Fruit fly (Drosophila melanogaster) whole organism, pupa: ENCODE results near the gene Acbp5.
A peak's percentile ranks its signal among the peaks of the same experiment; 100 is the strongest.

ENCODE experiments used
- CG10348 ChIP-seq: fragments of 200-800 bp; sonication (Bioruptor generic); IDR thresholded peaks from 2 replicates; pipeline ENCODE4 v1.3.6; 2022; ENCODE audit warnings: missing biosample characterization, missing genetic modification characterization
- CG12605 ChIP-seq: fragments of 200-800 bp; sonication (Bioruptor generic); IDR thresholded peaks from 2 replicates; pipeline ENCODE4 v1.3.6; 2022; ENCODE audit warnings: missing biosample characterization, missing genetic modification characterization
- CG13204 ChIP-seq: fragments of 200-800 bp; sonication (Bioruptor generic); optimal IDR thresholded peaks from 2 replicates; lab custom pipeline; 2018; ENCODE audit warnings: missing biosample characterization, mild to moderate bottlenecking, missing genetic modification characterization, moderate library complexity
- CG14655 ChIP-seq: fragments of 200-800 bp; sonication (Bioruptor generic); optimal IDR thresholded peaks from 3 replicates; lab custom pipeline; 2017; ENCODE audit warnings: mild to moderate bottlenecking, missing biosample characterization, missing genetic modification reagents, missing genetic modification characterization
- CG15710 ChIP-seq: fragments of 200-800 bp; sonication (Bioruptor generic); optimal IDR thresholded peaks from 2 replicates; lab custom pipeline; 2018; ENCODE audit warnings: missing biosample characterization, mild to moderate bottlenecking, missing genetic modification characterization, moderate library complexity
- CG17806 ChIP-seq: fragments of 200-800 bp; sonication (Bioruptor generic); optimal IDR thresholded peaks from 2 replicates; lab custom pipeline; 2018; ENCODE audit warnings: missing biosample characterization, mild to moderate bottlenecking, missing genetic modification characterization, moderate library complexity
- CG32121 ChIP-seq: fragments of 200-800 bp; sonication (Bioruptor generic); IDR thresholded peaks from 2 replicates; pipeline ENCODE4 v1.3.6; 2022; ENCODE audit warnings: missing biosample characterization, missing genetic modification characterization
- CG34367 ChIP-seq: fragments of 200-800 bp; sonication (Bioruptor generic); optimal IDR thresholded peaks from 2 replicates; lab custom pipeline; 2018; ENCODE audit warnings: missing biosample characterization, mild to moderate bottlenecking, missing genetic modification characterization
- CG4496 ChIP-seq: fragments of 200-800 bp; sonication (Bioruptor generic); IDR thresholded peaks from 3 replicates; pipeline ENCODE4 v1.3.6; 2022; ENCODE audit warnings: missing biosample characterization, missing genetic modification characterization
- CG8159 ChIP-seq: fragments of 200-800 bp; sonication (Bioruptor generic); optimal IDR thresholded peaks from 3 replicates; lab custom pipeline; 2018; ENCODE audit warnings: missing biosample characterization, mild to moderate bottlenecking, missing genetic modification characterization, moderate library complexity
- CG8301 ChIP-seq: fragments of 200-800 bp; sonication (Bioruptor generic); optimal IDR thresholded peaks from 2 replicates; lab custom pipeline; 2018; ENCODE audit warnings: missing biosample characterization, mild to moderate bottlenecking, missing genetic modification characterization
- CG9948 ChIP-seq: fragments of 200-800 bp; sonication (Bioruptor generic); optimal IDR thresholded peaks from 2 replicates; lab custom pipeline; 2018; ENCODE audit warnings: missing biosample characterization, mild to moderate bottlenecking, missing genetic modification characterization, moderate library complexity
- D1 ChIP-seq: fragments of 200-800 bp; sonication (Bioruptor generic); optimal IDR thresholded peaks from 2 replicates; lab custom pipeline; 2018; ENCODE audit warnings: missing biosample characterization, mild to moderate bottlenecking, missing genetic modification characterization, moderate library complexity
- EcR ChIP-seq: fragments of 200-800 bp; sonication (Bioruptor generic); optimal IDR thresholded peaks from 3 replicates; lab custom pipeline; 2019; ENCODE audit warnings: missing biosample characterization, missing genetic modification characterization, mild to moderate bottlenecking, moderate library complexity, missing genetic modification reagents
- Ets98B ChIP-seq: fragments of 200-800 bp; sonication (Bioruptor generic); IDR thresholded peaks from 2 replicates; pipeline ENCODE4 v1.3.6; 2022; ENCODE audit warnings: missing biosample characterization, missing genetic modification characterization
- Pif1A ChIP-seq: fragments of 200-800 bp; sonication (Bioruptor generic); optimal IDR thresholded peaks from 3 replicates; lab custom pipeline; 2016; ENCODE audit warnings: missing biosample characterization, missing genetic modification characterization
- Pif1B ChIP-seq: fragments of 200-800 bp; sonication (Bioruptor generic); optimal IDR thresholded peaks from 3 replicates; lab custom pipeline; 2016; ENCODE audit warnings: missing biosample characterization, missing genetic modification characterization
- Snoo ChIP-seq: fragments of 200-800 bp; sonication (Bioruptor generic); optimal IDR thresholded peaks from 3 replicates; lab custom pipeline; 2017; ENCODE audit warnings: missing biosample characterization, mild to moderate bottlenecking, missing genetic modification characterization, inconsistent platforms
- fd96Ca ChIP-seq: fragments of 200-800 bp; sonication (Bioruptor generic); IDR thresholded peaks from 3 replicates; pipeline ENCODE4 v1.3.6; 2022; ENCODE audit warnings: missing biosample characterization, missing genetic modification characterization
- gl ChIP-seq: fragments of 200-800 bp; sonication (Bioruptor generic); optimal IDR thresholded peaks from 2 replicates; lab custom pipeline; 2018; ENCODE audit warnings: missing biosample characterization, mild to moderate bottlenecking, missing genetic modification characterization
- rn ChIP-seq: fragments of 200-800 bp; sonication (Bioruptor generic); IDR thresholded peaks from 2 replicates; pipeline ENCODE4 v1.3.6; 2022; ENCODE audit warnings: missing biosample characterization, missing genetic modification characterization

The Acbp5 gene

DNA sequence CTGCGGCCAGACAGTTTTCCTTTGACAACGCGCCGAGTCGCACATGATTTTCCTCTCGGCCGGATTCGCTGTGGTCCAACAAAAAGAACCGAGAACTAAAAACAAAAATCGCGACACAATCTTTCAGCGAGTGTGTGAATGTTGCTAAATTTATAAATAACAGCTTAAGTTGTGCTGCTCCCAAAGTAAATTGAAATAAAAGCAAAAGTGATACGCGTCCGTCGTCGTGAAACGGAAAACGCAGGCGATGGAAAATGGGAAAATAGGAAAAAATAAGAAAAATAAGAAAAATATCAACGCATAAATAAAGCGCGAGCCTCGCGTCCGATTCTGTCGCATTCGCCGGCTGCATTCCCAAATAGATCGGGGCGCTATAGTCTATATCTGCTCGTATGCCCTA is 34.8 kb downstream of the Acbp5 start, which contains the start of gene Fhos:
TSS of gene Fhos (plus strand) at position 28 of the 400 bp plus-strand sequence.
- TF ChIP-seq gl (tag; lab: Kevin White, UChicago) (no peak), Ets98B (GFP tag; lab: Robert Waterston, UW) (peak; percentile 24; the same call in 1 of the 2 replicates), CG13204 (GFP tag; lab: Kevin White, UChicago) (no peak), CG12605 (peak; percentile 50; the same call in 1 of the 2 replicates), CG8301 (peak; percentile 21), CG34367 (no peak), CG32121 (peak; percentile 30; the same call in 1 of the 2 replicates), rn (no peak), Pif1A (GFP tag; lab: Kevin White, UChicago) (no peak), CG15710 (tag; lab: Kevin White, UChicago) (no peak), EcR (no peak), CG14655 (GFP tag; lab: Kevin White, UChicago) (peak; percentile 3), CG4496 (GFP tag; lab: Robert Waterston, UW) (no peak), CG10348 (no peak), CG9948 (tag; lab: Kevin White, UChicago) (no peak)

DNA sequence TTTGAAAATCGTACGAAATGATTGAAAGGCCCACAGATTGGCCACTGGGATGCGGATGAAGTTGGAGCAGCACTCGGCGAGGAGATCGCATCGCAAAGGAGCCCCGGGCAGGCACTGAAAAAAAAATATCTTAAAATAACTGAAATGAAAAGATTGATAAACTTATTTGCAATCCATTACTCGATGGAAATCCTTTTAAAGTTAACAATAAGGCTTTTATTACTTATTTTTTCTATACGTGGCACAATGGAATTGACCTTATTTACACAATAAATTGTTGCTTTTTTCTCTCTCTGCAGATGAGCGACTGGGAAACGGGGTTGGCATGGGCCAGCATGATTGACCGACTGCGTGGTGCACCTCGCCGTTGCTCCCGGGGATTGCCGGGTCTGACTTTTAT is 37.1 kb downstream of the Acbp5 start:
- peak; percentile 58; the same call in 2 of the 3 replicates for TF ChIP-seq CG4496 (GFP tag; lab: Robert Waterston, UW)
- peak; percentile 33; the same call in 1 of the 2 replicates for TF ChIP-seq CG12605
- TF ChIP-seq Pif1A (GFP tag; lab: Kevin White, UChicago), result no peak
- TF ChIP-seq fd96Ca (GFP tag; lab: Robert Waterston, UW), result peak; percentile 24; the same call in 1 of the 3 replicates
- peak; percentile 70 for TF ChIP-seq Ets98B (GFP tag; lab: Robert Waterston, UW)
- TF ChIP-seq CG32121, result peak; percentile 76
- no peak for TF ChIP-seq Pif1B (GFP tag; lab: Kevin White, UChicago)
- TF ChIP-seq rn, result peak; percentile 24; the same call in 1 of the 2 replicates
- no peak for TF ChIP-seq CG10348
- TF ChIP-seq CG34367, result no peak
- TF ChIP-seq CG14655 (GFP tag; lab: Kevin White, UChicago), result peak; percentile 32
- no peak for TF ChIP-seq D1 (tag; lab: Kevin White, UChicago)
- peak; percentile 54 for TF ChIP-seq CG8301

DNA sequence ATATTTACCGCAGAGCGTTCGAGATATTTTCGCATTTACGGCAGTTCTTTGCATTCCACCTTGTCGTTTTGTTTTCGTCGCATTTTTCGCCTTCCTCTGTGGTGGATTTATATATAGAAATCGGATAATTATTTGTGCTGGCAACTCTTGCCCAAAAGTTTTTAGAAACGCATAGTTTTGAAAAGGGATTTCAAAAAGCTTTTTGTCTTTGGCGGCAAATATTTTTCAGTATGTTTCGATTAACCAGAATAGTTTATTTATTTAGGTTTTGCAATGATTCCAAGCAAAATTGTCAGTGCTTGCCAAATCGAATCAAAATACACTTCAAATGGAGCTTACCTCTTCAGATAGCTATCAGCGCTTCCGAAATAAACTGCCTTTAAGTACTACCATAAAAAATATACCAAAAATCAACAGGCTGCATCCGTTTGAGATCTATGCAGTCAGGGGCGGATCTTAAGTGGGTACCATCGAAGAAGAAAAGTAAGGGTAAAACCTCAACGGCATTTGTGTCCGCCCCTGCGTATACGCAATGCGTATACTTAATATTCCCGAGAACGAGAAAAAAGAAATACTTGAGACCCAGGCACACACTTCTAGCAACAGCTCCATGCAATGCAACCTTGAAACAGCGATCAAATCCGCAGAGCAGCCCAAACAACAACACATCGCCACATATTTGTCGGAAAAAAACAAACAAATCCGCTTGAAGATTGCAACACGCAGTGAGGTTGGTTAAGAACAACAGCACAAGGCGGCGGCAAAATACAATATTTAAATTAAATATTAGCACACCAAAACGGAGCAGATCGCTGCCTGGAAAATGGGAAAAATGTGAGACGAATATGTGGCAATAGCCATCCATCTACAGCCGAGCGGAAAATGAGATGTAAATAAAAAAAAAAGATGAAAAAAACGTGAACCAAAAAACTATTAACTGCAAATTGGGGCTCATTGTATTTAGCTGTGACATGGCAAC is 38.4 kb downstream of the Acbp5 start, which contains the start of gene CG13306:
TSS of gene CG13306 (minus strand) at position 51 of the 979 bp plus-strand sequence.
- TF ChIP-seq CG32121 (no peak), fd96Ca (GFP tag; lab: Robert Waterston, UW) (0 out of 3 replicates have a peak, but pooled peaks have one; percentile 21)

DNA sequence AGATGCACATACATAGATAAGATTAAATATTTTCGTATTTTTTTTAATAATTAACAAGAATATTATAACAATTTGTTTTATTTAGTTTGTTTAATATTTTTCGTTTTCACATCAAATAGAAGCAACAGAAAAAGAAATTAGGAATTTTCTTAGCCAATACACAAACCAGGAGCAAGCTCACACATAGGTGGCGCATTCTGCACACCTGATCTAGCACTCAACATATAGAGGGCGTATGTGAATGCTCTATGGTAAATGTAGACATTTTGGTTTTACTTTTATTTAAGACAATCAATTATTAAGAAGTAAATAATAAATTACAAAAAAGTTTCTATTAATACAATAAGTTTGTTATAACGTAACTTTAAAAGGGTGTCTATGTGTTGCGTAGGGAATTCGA is 39.5 kb downstream of the Acbp5 start:
- TF ChIP-seq Snoo (tag; lab: Kevin White, UChicago) (no peak), D1 (tag; lab: Kevin White, UChicago) (peak; percentile 91)

DNA sequence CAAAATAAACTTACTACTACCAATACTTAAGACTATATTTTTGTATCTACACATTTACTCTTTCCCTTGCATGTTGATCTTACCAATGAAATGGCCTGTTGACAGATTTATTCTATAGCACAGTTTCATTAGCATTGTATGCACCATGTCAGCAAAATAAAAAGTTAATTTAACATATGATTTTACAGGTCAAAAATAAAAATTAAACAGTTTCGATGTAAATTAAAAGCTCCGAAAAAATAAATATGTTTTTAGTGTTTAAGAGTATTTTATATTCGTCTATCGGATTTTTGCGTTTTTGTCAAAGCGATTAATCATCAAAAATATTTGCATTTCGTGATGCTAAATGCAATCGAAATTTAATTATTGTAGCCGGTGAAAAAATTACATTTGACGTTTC is 40.0 kb downstream of the Acbp5 start:
- TF ChIP-seq CG17806, result no peak
- TF ChIP-seq CG4496 (GFP tag; lab: Robert Waterston, UW), result no peak
- TF ChIP-seq Pif1B (GFP tag; lab: Kevin White, UChicago), result no peak
- TF ChIP-seq CG12605, result no peak
- TF ChIP-seq CG15710 (tag; lab: Kevin White, UChicago), result no peak
- no peak for TF ChIP-seq Ets98B (GFP tag; lab: Robert Waterston, UW)
- no peak for TF ChIP-seq EcR
- no peak for TF ChIP-seq rn
- TF ChIP-seq gl (tag; lab: Kevin White, UChicago), result no peak
- no peak for TF ChIP-seq CG32121
- TF ChIP-seq CG13204 (GFP tag; lab: Kevin White, UChicago), result no peak
- TF ChIP-seq fd96Ca (GFP tag; lab: Robert Waterston, UW), result no peak
- no peak for TF ChIP-seq CG8159
- TF ChIP-seq CG10348, result no peak
- no peak for TF ChIP-seq Snoo (tag; lab: Kevin White, UChicago)
- TF ChIP-seq Pif1A (GFP tag; lab: Kevin White, UChicago), result no peak
- no peak for TF ChIP-seq CG34367
- TF ChIP-seq D1 (tag; lab: Kevin White, UChicago), result no peak
- TF ChIP-seq, all 21 proteins: peak for 0

DNA sequence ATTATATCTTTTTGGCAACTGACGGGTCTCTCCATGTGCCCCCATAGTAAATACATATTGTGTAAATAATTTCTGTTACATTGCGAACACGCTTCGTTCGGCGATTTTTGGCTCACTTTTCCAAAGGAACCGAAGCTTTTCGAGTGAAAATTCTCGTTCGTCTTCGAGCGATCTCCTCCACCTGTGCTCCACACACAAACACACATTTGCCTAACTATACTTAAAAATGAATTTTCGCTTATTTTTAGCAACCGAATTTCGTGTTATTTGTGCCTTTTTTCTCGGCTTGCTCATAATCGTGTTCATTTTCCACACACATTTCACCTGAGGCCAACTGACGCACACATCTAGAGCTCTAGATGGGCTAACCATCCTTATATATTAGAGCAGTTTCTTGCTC is 41.8 kb downstream of the Acbp5 start:
- TF ChIP-seq Ets98B (GFP tag; lab: Robert Waterston, UW) (no peak), CG10348 (no peak), CG9948 (tag; lab: Kevin White, UChicago) (no peak), CG8159 (no peak), CG13204 (GFP tag; lab: Kevin White, UChicago) (no peak), CG4496 (GFP tag; lab: Robert Waterston, UW) (no peak), CG8301 (no peak), Pif1A (GFP tag; lab: Kevin White, UChicago) (no peak), gl (tag; lab: Kevin White, UChicago) (no peak), CG34367 (no peak), CG17806 (no peak), rn (no peak), D1 (tag; lab: Kevin White, UChicago) (no peak)
- TF ChIP-seq, all 21 proteins: peak for 0
